Worm (Caenorhabditis elegans) whole organism, L1 larva: ENCODE results near the gene ZK829.9.

ENCODE experiments used
- C16A3.4 ChIP-seq: fragments of 150-350 bp; optimal IDR thresholded peaks from 2 replicates; lab custom pipeline; 2014; ENCODE audit warnings: missing biosample characterization, missing genetic modification characterization
- C34B4.2 ChIP-seq: sonication (generic microtip); optimal IDR thresholded peaks from 2 replicates; lab custom pipeline; 2017; ENCODE audit warnings: mild to moderate bottlenecking, missing genetic modification characterization, missing compliant biosample characterization
- Y116A8C.19 ChIP-seq: sonication (generic microtip); optimal IDR thresholded peaks from 2 replicates; lab custom pipeline; 2016; ENCODE audit warnings: missing compliant biosample characterization, missing genetic modification characterization, borderline replicate concordance
- ceh-63 ChIP-seq: fragments of 200-800 bp; sonication (Bioruptor generic); optimal IDR thresholded peaks from 2 replicates; lab custom pipeline; 2018; ENCODE audit warnings: mild to moderate bottlenecking, missing genetic modification characterization, missing compliant biosample characterization
- ceh-82 ChIP-seq, 3 experiments: fragments of 150-350 bp in 1 of 3; sonication (generic microtip) in 2 of 3; optimal IDR thresholded peaks; 2 replicates each; lab custom pipeline; 2014 to 2017; ENCODE audit warnings: missing biosample characterization in 3 of 3, missing genetic modification characterization in 3 of 3
- ceh-90 ChIP-seq: sonication (generic microtip); optimal IDR thresholded peaks from 2 replicates; lab custom pipeline; 2016; ENCODE audit warnings: missing genetic modification characterization, missing compliant biosample characterization
- ces-1 ChIP-seq: fragments of 150-350 bp; optimal IDR thresholded peaks from 2 replicates; lab custom pipeline; 2014; ENCODE audit warnings: missing biosample characterization, missing genetic modification reagents, missing genetic modification characterization
- dpl-1 ChIP-seq, 3 experiments: fragments of 150-350 bp in 2 of 3; sonication (generic microtip) in 1 of 3; optimal IDR thresholded peaks; 2 replicates each; lab custom pipeline; 2014 to 2017; ENCODE audit warnings: missing biosample characterization in 3 of 3, missing genetic modification characterization in 3 of 3, missing genetic modification reagents in 3 of 3
- dsc-1 ChIP-seq: sonication (generic microtip); optimal IDR thresholded peaks from 2 replicates; lab custom pipeline; 2016; ENCODE audit warnings: mild to moderate bottlenecking, missing genetic modification characterization, missing compliant biosample characterization
- efl-1 ChIP-seq, 4 experiments: fragments of 150-350 bp; optimal IDR thresholded peaks in 3 of 4; peaks in 1 of 4; 1 replicate in 1 of 4; 2 replicates in 3 of 4; lab custom pipeline; 2014; ENCODE audit warnings: missing biosample characterization in 2 of 4, missing genetic modification characterization in 2 of 4, missing genetic modification reagents in 2 of 4
- elt-2 ChIP-seq: sonication (generic microtip); optimal IDR thresholded peaks from 2 replicates; lab custom pipeline; 2016; ENCODE audit warnings: missing genetic modification characterization, mild to moderate bottlenecking, inconsistent platforms, missing compliant biosample characterization, missing genetic modification reagents
- fkh-10 ChIP-seq: sonication (generic microtip); optimal IDR thresholded peaks from 2 replicates; lab custom pipeline; 2017; ENCODE audit warnings: missing biosample characterization, missing genetic modification reagents, missing genetic modification characterization
- fkh-4 ChIP-seq: sonication (generic microtip); optimal IDR thresholded peaks from 2 replicates; lab custom pipeline; 2016; ENCODE audit warnings: missing compliant biosample characterization, missing genetic modification characterization, borderline replicate concordance
- fkh-8 ChIP-seq: sonication (generic microtip); optimal IDR thresholded peaks from 2 replicates; lab custom pipeline; 2016; ENCODE audit warnings: mild to moderate bottlenecking, missing genetic modification characterization, missing compliant biosample characterization
- fos-1 ChIP-seq: fragments of 150-350 bp; optimal IDR thresholded peaks from 2 replicates; lab custom pipeline; 2014; ENCODE audit warnings: missing biosample characterization, missing genetic modification characterization
- grh-1 ChIP-seq: fragments of 200-800 bp; sonication (Bioruptor generic); IDR thresholded peaks from 2 replicates; pipeline ENCODE4 v1.3.6; 2022; ENCODE audit warnings: missing genetic modification reagents, missing genetic modification characterization, missing compliant biosample characterization
- hlh-4 ChIP-seq: sonication (generic microtip); optimal IDR thresholded peaks from 2 replicates; lab custom pipeline; 2016; ENCODE audit warnings: mild to moderate bottlenecking, missing genetic modification characterization, missing compliant biosample characterization
- hpl-2 ChIP-seq: fragments of 150-350 bp; optimal IDR thresholded peaks from 2 replicates; lab custom pipeline; 2014; ENCODE audit warnings: missing biosample characterization, missing genetic modification reagents, missing genetic modification characterization
- irx-1 ChIP-seq: sonication (generic microtip); optimal IDR thresholded peaks from 2 replicates; lab custom pipeline; 2016; ENCODE audit warnings: missing genetic modification characterization, missing compliant biosample characterization
- isw-1 ChIP-seq: fragments of 200-800 bp; sonication (Bioruptor generic); IDR thresholded peaks from 2 replicates; pipeline ENCODE4 v1.3.6; 2022; ENCODE audit warnings: missing genetic modification characterization, missing compliant biosample characterization
- lin-13 ChIP-seq: fragments of 150-350 bp; optimal IDR thresholded peaks from 2 replicates; lab custom pipeline; 2014; ENCODE audit warnings: missing biosample characterization, missing genetic modification reagents, missing genetic modification characterization
- lin-14 ChIP-seq: fragments of 200-800 bp; sonication (Bioruptor generic); optimal IDR thresholded peaks from 2 replicates; lab custom pipeline; 2018; ENCODE audit warnings: mild to moderate bottlenecking, missing genetic modification characterization, moderate library complexity, missing compliant biosample characterization
- lin-15B ChIP-seq: fragments of 150-350 bp; sonication (generic microtip); optimal IDR thresholded peaks from 3 replicates; lab custom pipeline; 2014; ENCODE audit warnings: missing biosample characterization, missing genetic modification characterization
- lin-39 ChIP-seq: fragments of 150-350 bp; optimal IDR thresholded peaks from 2 replicates; lab custom pipeline; 2014; ENCODE audit warnings: missing biosample characterization, missing genetic modification reagents, missing genetic modification characterization
- lir-3 ChIP-seq: sonication (generic microtip); optimal IDR thresholded peaks from 2 replicates; lab custom pipeline; 2016; ENCODE audit warnings: mild to moderate bottlenecking, missing genetic modification characterization, moderate library complexity, missing compliant biosample characterization; ENCODE audit not compliant: poor library complexity
- lsy-2 ChIP-seq, 2 experiments: fragments of 150-350 bp; optimal IDR thresholded peaks; 2 replicates each; lab custom pipeline; 2014; ENCODE audit warnings: missing biosample characterization in 2 of 2, missing genetic modification characterization in 2 of 2
- mab-9 ChIP-seq: fragments of 200-800 bp; sonication (Bioruptor generic); IDR thresholded peaks from 2 replicates; pipeline ENCODE4 v1.3.6; 2022; ENCODE audit warnings: missing genetic modification reagents, missing genetic modification characterization, missing compliant biosample characterization
- mef-2 ChIP-seq: fragments of 150-350 bp; optimal IDR thresholded peaks from 2 replicates; lab custom pipeline; 2014; ENCODE audit warnings: missing biosample characterization, missing genetic modification characterization
- mep-1 ChIP-seq: fragments of 150-350 bp; optimal IDR thresholded peaks from 2 replicates; lab custom pipeline; 2014; ENCODE audit warnings: missing biosample characterization, missing genetic modification characterization
- nhr-12 ChIP-seq: sonication (generic microtip); optimal IDR thresholded peaks from 2 replicates; lab custom pipeline; 2017; ENCODE audit warnings: missing biosample characterization, missing genetic modification characterization
- nhr-19 ChIP-seq: fragments of 200-800 bp; sonication (Bioruptor generic); conservative IDR thresholded peaks from 2 replicates; pipeline ENCODE4 v1.3.6; 2022; ENCODE audit warnings: missing genetic modification characterization, missing compliant biosample characterization
- nhr-28 ChIP-seq: fragments of 150-350 bp; optimal IDR thresholded peaks from 2 replicates; lab custom pipeline; 2014; ENCODE audit warnings: missing biosample characterization, missing genetic modification characterization
- nhr-47 ChIP-seq: sonication (generic microtip); optimal IDR thresholded peaks from 2 replicates; lab custom pipeline; 2016; ENCODE audit warnings: mild to moderate bottlenecking, missing genetic modification characterization, moderate library complexity, missing compliant biosample characterization
- nhr-71 ChIP-seq: sonication (generic microtip); optimal IDR thresholded peaks from 2 replicates; lab custom pipeline; 2016; ENCODE audit warnings: mild to moderate bottlenecking, missing genetic modification characterization, moderate library complexity, missing compliant biosample characterization
- nhr-77 ChIP-seq: fragments of 150-350 bp; optimal IDR thresholded peaks from 2 replicates; lab custom pipeline; 2014; ENCODE audit warnings: missing biosample characterization, missing genetic modification characterization
- nhr-85 ChIP-seq: sonication (generic microtip); peaks from one replicate; lab custom pipeline; 2016; ENCODE audit warnings: missing genetic modification characterization, inconsistent platforms, missing compliant biosample characterization
- pax-3 ChIP-seq: fragments of 200-800 bp; sonication (Bioruptor generic); optimal IDR thresholded peaks from 2 replicates; lab custom pipeline; 2018; ENCODE audit warnings: mild to moderate bottlenecking, missing genetic modification characterization, moderate library complexity, missing compliant biosample characterization
- rnt-1 ChIP-seq: sonication (generic microtip); optimal IDR thresholded peaks from 2 replicates; lab custom pipeline; 2016; ENCODE audit warnings: mild to moderate bottlenecking, missing genetic modification characterization, moderate library complexity, missing compliant biosample characterization
- sptf-1 ChIP-seq: fragments of 150-350 bp; optimal IDR thresholded peaks from 2 replicates; lab custom pipeline; 2014; ENCODE audit warnings: missing biosample characterization, missing genetic modification characterization
- unc-30 ChIP-seq: sonication (generic microtip); optimal IDR thresholded peaks from 2 replicates; lab custom pipeline; 2017; ENCODE audit warnings: missing biosample characterization, missing genetic modification characterization
- unc-62 ChIP-seq: fragments of 150-350 bp; optimal IDR thresholded peaks from 2 replicates; lab custom pipeline; 2014; ENCODE audit warnings: missing biosample characterization, missing genetic modification reagents, missing genetic modification characterization
- vab-15 ChIP-seq: sonication (generic microtip); optimal IDR thresholded peaks from 2 replicates; lab custom pipeline; 2017; ENCODE audit warnings: missing genotype, mild to moderate bottlenecking, missing genetic modification characterization, missing compliant biosample characterization
- xbp-1 ChIP-seq: sonication (generic microtip); optimal IDR thresholded peaks from 2 replicates; lab custom pipeline; 2016; ENCODE audit warnings: missing genetic modification characterization, missing compliant biosample characterization
- zip-4 ChIP-seq: fragments of 200-800 bp; sonication (Bioruptor generic); optimal IDR thresholded peaks from 2 replicates; lab custom pipeline; 2018; ENCODE audit warnings: mild to moderate bottlenecking, missing genetic modification characterization, moderate library complexity, missing compliant biosample characterization

ZK829.9 gene

ce11 chrIV:12010377-12010776, 40.0 kb downstream of the ZK829.9 start (continued):
- TF ChIP-seq fkh-10 (no peak), nhr-71 (tag; lab: Kevin White, UChicago) (peak; percentile 77), lir-3 (tag; lab: Kevin White, UChicago) (no peak), pax-3 (no peak), efl-1 (optimal IDR thresholded peaks at IDR 0.05; lab: Kevin White, UChicago) (peak; percentile 6 to 24), efl-1 (GFP tag; optimal IDR thresholded peaks at IDR 0.05 in 1 of 2; lab: Kevin White, UChicago) (peak; percentile 14 to 90), elt-2 (no peak), fkh-4 (tag; lab: Kevin White, UChicago) (no peak), mab-9 (no peak), nhr-85 (tag; lab: Kevin White, UChicago) (no peak), sptf-1 (tag; lab: Kevin White, UChicago) (no peak), fos-1 (tag; lab: Kevin White, UChicago) (no peak), mef-2 (tag; lab: Kevin White, UChicago) (no peak), dsc-1 (tag; lab: Kevin White, UChicago) (peak; percentile 55), lin-14 (peak; percentile 87), unc-30 (tag; lab: Kevin White, UChicago) (no peak), rnt-1 (tag; lab: Kevin White, UChicago) (peak; percentile 83), C16A3.4 (tag; lab: Kevin White, UChicago) (no peak), mep-1 (no peak), nhr-19 (GFP tag; lab: Robert Waterston, UW) (peak; percentile 55), lin-13 (GFP tag; lab: Kevin White, UChicago) (no peak), nhr-28 (tag; lab: Kevin White, UChicago) (no peak), nhr-12 (tag; lab: Kevin White, UChicago) (no peak), lin-39 (tag; lab: Kevin White, UChicago) (peak; percentile 8), hpl-2 (GFP tag; lab: Kevin White, UChicago) (no peak), ceh-82 (tag; optimal IDR thresholded peaks at IDR 0.05; lab: Kevin White, UChicago) (no peak), lin-15B (tag; lab: Kevin White, UChicago) (no peak), Y116A8C.19 (no peak), nhr-47 (tag; lab: Kevin White, UChicago) (no peak), vab-15 (no peak), irx-1 (tag; lab: Kevin White, UChicago) (no peak)

ce11 chrIV:12010859-12011258, 40.5 kb downstream of the ZK829.9 start, which contains the start of the genes ZK617.26 and unc-22:
TSS of gene ZK617.26 (minus strand) at chrIV:12010959.
TSS of gene unc-22 (minus strand) at chrIV:12011007.
- TF ChIP-seq xbp-1 (tag; lab: Kevin White, UChicago): no peak
- no peak for TF ChIP-seq zip-4
- no peak for TF ChIP-seq ceh-90 (tag; lab: Kevin White, UChicago)
- no peak for TF ChIP-seq nhr-12 (tag; lab: Kevin White, UChicago)
- TF ChIP-seq fkh-8 (tag; lab: Kevin White, UChicago): no peak
- no peak for TF ChIP-seq unc-62 (GFP tag; lab: Kevin White, UChicago)
- TF ChIP-seq hlh-4 (tag; lab: Kevin White, UChicago): no peak
- TF ChIP-seq ceh-63: no peak
- no peak for TF ChIP-seq lsy-2 (tag; optimal IDR thresholded peaks at IDR 0.05; lab: Kevin White, UChicago)
- TF ChIP-seq fos-1 (tag; lab: Kevin White, UChicago): no peak
- TF ChIP-seq ces-1 (GFP tag; lab: Kevin White, UChicago): no peak
- TF ChIP-seq lin-15B (tag; lab: Kevin White, UChicago): no peak
- no peak for TF ChIP-seq dpl-1 (GFP tag; optimal IDR thresholded peaks at IDR 0.05; lab: Kevin White, UChicago)
- no peak for TF ChIP-seq fkh-4 (tag; lab: Kevin White, UChicago)
- TF ChIP-seq nhr-19 (GFP tag; lab: Robert Waterston, UW): no peak
- TF ChIP-seq isw-1 (GFP tag; lab: Robert Waterston, UW): no peak
- no peak for TF ChIP-seq C34B4.2 (tag; lab: Kevin White, UChicago)
- TF ChIP-seq nhr-77 (tag; lab: Kevin White, UChicago): no peak
- no peak for TF ChIP-seq grh-1
